Worm (Caenorhabditis elegans) whole organism, L1 larva: ENCODE results near the gene tsp-17.

Experiments
- ama-1 ChIP-seq: fragments of 150-350 bp; optimal IDR thresholded peaks from 2 replicates; lab custom pipeline; 2014
- blmp-1 ChIP-seq: fragments of 150-350 bp; optimal IDR thresholded peaks from 2 replicates; lab custom pipeline; 2014; ENCODE audit warnings: missing biosample characterization, missing genetic modification characterization
- dsc-1 ChIP-seq: sonication (generic microtip); optimal IDR thresholded peaks from 2 replicates; lab custom pipeline; 2016; ENCODE audit warnings: mild to moderate bottlenecking, missing genetic modification characterization, missing compliant biosample characterization
- elt-2 ChIP-seq: sonication (generic microtip); optimal IDR thresholded peaks from 2 replicates; lab custom pipeline; 2016; ENCODE audit warnings: missing genetic modification characterization, mild to moderate bottlenecking, inconsistent platforms, missing compliant biosample characterization, missing genetic modification reagents
- nhr-11 ChIP-seq: fragments of 150-350 bp; optimal IDR thresholded peaks from 2 replicates; lab custom pipeline; 2014; ENCODE audit warnings: missing biosample characterization, missing genetic modification characterization
- nhr-76 ChIP-seq: sonication (generic microtip); optimal IDR thresholded peaks from 2 replicates; lab custom pipeline; 2017; ENCODE audit warnings: missing biosample characterization, missing genetic modification characterization
- pqm-1 ChIP-seq: sonication (generic microtip); optimal IDR thresholded peaks from 3 replicates; lab custom pipeline; 2017; ENCODE audit warnings: missing biosample characterization, missing genetic modification characterization
- zag-1 ChIP-seq: fragments of 150-350 bp; optimal IDR thresholded peaks from 2 replicates; lab custom pipeline; 2014; ENCODE audit warnings: missing biosample characterization, missing genetic modification characterization

- TF ChIP-seq ama-1 (lab: Kevin White, UChicago) (no peak), zag-1 (tag; lab: Kevin White, UChicago) (no peak), nhr-76 (tag; lab: Kevin White, UChicago) (no peak), dsc-1 (tag; lab: Kevin White, UChicago) (no peak), blmp-1 (tag; lab: Kevin White, UChicago) (no peak), pqm-1 (tag; lab: Kevin White, UChicago) (no peak), elt-2 (no peak), nhr-11 (tag; lab: Kevin White, UChicago) (no peak)
Observed at ce11 chrX:3633654-3634053, 47.3 kb upstream of the tsp-17 start, which contains the start of gene gst-11.
